Worm (Caenorhabditis elegans) whole organism, mixed stage, embryonic: Measurements from ENCODE around the gene fbxa-1.

Experiments used
- M03D4.4 ChIP-seq: sonication (generic microtip); optimal IDR thresholded peaks from 2 replicates; lab custom pipeline; 2017; ENCODE audit warnings: mild to moderate bottlenecking, missing genetic modification characterization, missing compliant biosample characterization
- bed-3 ChIP-seq: fragments of 200-800 bp; sonication (Bioruptor generic); optimal IDR thresholded peaks from 3 replicates; lab custom pipeline; 2018; ENCODE audit warnings: mild to moderate bottlenecking, missing genetic modification characterization, moderate library complexity, missing compliant biosample characterization
- blmp-1 ChIP-seq: fragments of 150-350 bp; optimal IDR thresholded peaks from 2 replicates; lab custom pipeline; 2014; ENCODE audit warnings: missing biosample characterization, missing genetic modification characterization
- ceh-39 ChIP-seq: fragments of 150-350 bp; optimal IDR thresholded peaks from 2 replicates; lab custom pipeline; 2014; ENCODE audit warnings: missing biosample characterization, missing genetic modification characterization
- ceh-43 ChIP-seq: fragments of 200-800 bp; sonication (Bioruptor generic); optimal IDR thresholded peaks from 2 replicates; lab custom pipeline; 2018; ENCODE audit warnings: mild to moderate bottlenecking, missing genetic modification characterization, moderate library complexity, missing compliant biosample characterization
- ces-1 ChIP-seq: fragments of 150-350 bp; optimal IDR thresholded peaks from 2 replicates; lab custom pipeline; 2014; ENCODE audit warnings: missing biosample characterization, missing genetic modification reagents, missing genetic modification characterization
- cnd-1 ChIP-seq: fragments of 200-800 bp; sonication (Bioruptor generic); optimal IDR thresholded peaks from 2 replicates; lab custom pipeline; 2018; ENCODE audit warnings: mild to moderate bottlenecking, missing genetic modification characterization, missing compliant biosample characterization
- drap-1 ChIP-seq: fragments of 200-800 bp; sonication (Bioruptor generic); optimal IDR thresholded peaks from 3 replicates; lab custom pipeline; 2018; ENCODE audit warnings: mild to moderate bottlenecking, missing genetic modification characterization, missing compliant biosample characterization
- elt-1 ChIP-seq: sonication (generic microtip); optimal IDR thresholded peaks from 2 replicates; lab custom pipeline; 2017; ENCODE audit warnings: missing genetic modification characterization, mild to moderate bottlenecking, missing compliant biosample characterization, antibody characterized with exemption, moderate library complexity, borderline replicate concordance; ENCODE audit not compliant: insufficient read depth
- elt-3 ChIP-seq: fragments of 150-350 bp; optimal IDR thresholded peaks from 2 replicates; lab custom pipeline; 2014; ENCODE audit warnings: missing biosample characterization, missing genetic modification characterization
- flh-1 ChIP-seq: fragments of 200-800 bp; sonication (Bioruptor generic); optimal IDR thresholded peaks from 2 replicates; lab custom pipeline; 2018; ENCODE audit warnings: mild to moderate bottlenecking, missing genetic modification characterization, moderate library complexity, missing compliant biosample characterization
- lin-13 ChIP-seq: fragments of 150-350 bp; optimal IDR thresholded peaks from 2 replicates; lab custom pipeline; 2014; ENCODE audit warnings: missing biosample characterization, missing genetic modification characterization
- lin-32 ChIP-seq: fragments of 200-800 bp; sonication (Bioruptor generic); optimal IDR thresholded peaks from 2 replicates; lab custom pipeline; 2018; ENCODE audit warnings: mild to moderate bottlenecking, missing genetic modification characterization, missing compliant biosample characterization
- lsy-2 ChIP-seq: fragments of 150-350 bp; optimal IDR thresholded peaks from 2 replicates; lab custom pipeline; 2014; ENCODE audit warnings: missing biosample characterization, missing genetic modification characterization
- mep-1 ChIP-seq: fragments of 150-350 bp; optimal IDR thresholded peaks from 2 replicates; lab custom pipeline; 2017; ENCODE audit warnings: missing biosample characterization, missing genetic modification reagents, missing genetic modification characterization, inconsistent platforms
- mls-2 ChIP-seq: sonication (generic microtip); optimal IDR thresholded peaks from 2 replicates; lab custom pipeline; 2016; ENCODE audit warnings: mild to moderate bottlenecking, missing genetic modification characterization, moderate library complexity, missing compliant biosample characterization
- nhr-12 ChIP-seq: fragments of 150-350 bp; optimal IDR thresholded peaks from 2 replicates; lab custom pipeline; 2014; ENCODE audit warnings: missing biosample characterization, missing genetic modification characterization
- nhr-2 ChIP-seq: fragments of 150-350 bp; optimal IDR thresholded peaks from 2 replicates; lab custom pipeline; 2014; ENCODE audit warnings: missing biosample characterization, missing genetic modification characterization
- nhr-237 ChIP-seq: fragments of 150-350 bp; optimal IDR thresholded peaks from 2 replicates; lab custom pipeline; 2014; ENCODE audit warnings: missing biosample characterization, missing genetic modification characterization
- nhr-28 ChIP-seq: fragments of 150-350 bp; optimal IDR thresholded peaks from 2 replicates; lab custom pipeline; 2014; ENCODE audit warnings: missing biosample characterization, missing genetic modification characterization
- nhr-76 ChIP-seq: sonication (generic microtip); optimal IDR thresholded peaks from 2 replicates; lab custom pipeline; 2017; ENCODE audit warnings: missing biosample characterization, missing genetic modification characterization
- pha-4 ChIP-seq: fragments of 150-350 bp; optimal IDR thresholded peaks from 2 replicates; lab custom pipeline; 2018; ENCODE audit warnings: missing biosample characterization, missing genetic modification reagents, missing genetic modification characterization
- sem-2 ChIP-seq: fragments of 200-800 bp; sonication (Bioruptor generic); optimal IDR thresholded peaks from 2 replicates; lab custom pipeline; 2018; ENCODE audit warnings: mild to moderate bottlenecking, missing genetic modification characterization, missing compliant biosample characterization
- snpc-4 ChIP-seq: fragments of 150-350 bp; optimal IDR thresholded peaks from 2 replicates; lab custom pipeline; 2014; ENCODE audit warnings: missing biosample characterization, missing genetic modification characterization
- sptf-1 ChIP-seq: sonication (generic microtip); optimal IDR thresholded peaks from 2 replicates; lab custom pipeline; 2017; ENCODE audit warnings: mild to moderate bottlenecking, missing genetic modification characterization, moderate library complexity, missing compliant biosample characterization
- tbx-8 ChIP-seq: fragments of 200-800 bp; sonication (Bioruptor generic); optimal IDR thresholded peaks from 2 replicates; lab custom pipeline; 2018; ENCODE audit warnings: mild to moderate bottlenecking, missing genetic modification characterization, moderate library complexity, missing compliant biosample characterization
- unc-120 ChIP-seq: sonication (generic microtip); optimal IDR thresholded peaks from 2 replicates; lab custom pipeline; 2017; ENCODE audit warnings: missing genetic modification characterization, missing compliant biosample characterization; ENCODE audit not compliant: poor library complexity, severe bottlenecking
- unc-39 ChIP-seq: fragments of 150-350 bp; optimal IDR thresholded peaks from 2 replicates; lab custom pipeline; 2014; ENCODE audit warnings: missing biosample characterization, missing genetic modification characterization
- unc-62 ChIP-seq: fragments of 150-350 bp; optimal IDR thresholded peaks from 2 replicates; lab custom pipeline; 2014; ENCODE audit warnings: missing biosample characterization, missing genetic modification reagents, missing genetic modification characterization
- zip-8 ChIP-seq: fragments of 150-350 bp; optimal IDR thresholded peaks from 2 replicates; lab custom pipeline; 2014; ENCODE audit warnings: missing biosample characterization, missing genetic modification characterization
- ztf-11 ChIP-seq: fragments of 150-350 bp; optimal IDR thresholded peaks from 2 replicates; lab custom pipeline; 2014; ENCODE audit warnings: missing biosample characterization, missing genetic modification characterization

fbxa-1 gene

DNA sequence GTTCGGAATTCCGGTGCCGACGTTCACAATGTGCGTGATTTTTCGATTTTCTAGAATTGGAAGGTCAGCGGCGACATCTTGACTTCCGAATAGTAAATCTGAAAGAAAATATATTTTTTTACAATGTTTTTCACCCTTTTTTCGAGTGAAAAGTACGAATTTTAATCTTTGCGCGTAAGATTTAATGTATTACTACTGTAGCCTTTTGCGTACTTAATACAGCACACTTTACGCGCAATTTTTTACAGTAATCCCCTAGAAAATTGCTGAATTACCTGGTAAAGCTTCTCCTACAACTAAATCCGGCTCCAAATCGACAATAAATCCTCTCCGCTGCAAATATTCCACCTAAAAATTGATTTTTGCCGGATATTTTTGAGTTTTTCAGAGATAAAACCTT is 22.5 kb upstream of the fbxa-1 start:
- TF ChIP-seq cnd-1 (tag; lab: Kevin White, UChicago) = no peak

DNA sequence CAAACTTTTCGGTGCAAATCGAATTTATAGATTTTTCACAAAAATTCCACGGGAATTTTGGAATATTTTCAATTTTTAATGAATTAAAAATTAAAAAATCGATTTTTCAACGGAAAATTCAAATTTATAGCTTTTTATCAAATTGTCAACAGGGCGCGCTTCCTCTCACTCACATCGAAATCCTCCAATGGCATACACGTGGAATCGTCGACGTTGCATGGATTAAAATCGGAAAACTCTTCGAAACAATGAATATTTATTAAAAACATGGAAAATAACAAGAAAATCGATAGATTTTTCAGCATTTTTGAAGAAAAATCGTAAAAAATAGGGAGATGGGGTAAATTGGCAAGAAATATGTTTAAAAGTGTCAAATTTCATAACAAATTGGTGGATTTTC is 21.4 kb upstream of the fbxa-1 start, which contains the start of gene Y54F10BM.12:
Gene Y54F10BM.12, minus strand, starts transcription at position 344 of the 400 bp plus-strand sequence.
- TF ChIP-seq lin-13 (tag; lab: Kevin White, UChicago) = no peak
- no peak for TF ChIP-seq unc-62 (GFP tag; lab: Kevin White, UChicago)
- TF ChIP-seq M03D4.4 = no peak
- no peak for TF ChIP-seq elt-3 (tag; lab: Kevin White, UChicago)
- TF ChIP-seq cnd-1 (tag; lab: Kevin White, UChicago) = no peak
- no peak for TF ChIP-seq bed-3 (GFP tag; lab: Kevin White, UChicago)
- TF ChIP-seq nhr-28 = no peak
- TF ChIP-seq tbx-8 (GFP tag; lab: Kevin White, UChicago) = no peak
- TF ChIP-seq ceh-43 = no peak
- no peak for TF ChIP-seq elt-1 (tag; lab: Kevin White, UChicago)

DNA sequence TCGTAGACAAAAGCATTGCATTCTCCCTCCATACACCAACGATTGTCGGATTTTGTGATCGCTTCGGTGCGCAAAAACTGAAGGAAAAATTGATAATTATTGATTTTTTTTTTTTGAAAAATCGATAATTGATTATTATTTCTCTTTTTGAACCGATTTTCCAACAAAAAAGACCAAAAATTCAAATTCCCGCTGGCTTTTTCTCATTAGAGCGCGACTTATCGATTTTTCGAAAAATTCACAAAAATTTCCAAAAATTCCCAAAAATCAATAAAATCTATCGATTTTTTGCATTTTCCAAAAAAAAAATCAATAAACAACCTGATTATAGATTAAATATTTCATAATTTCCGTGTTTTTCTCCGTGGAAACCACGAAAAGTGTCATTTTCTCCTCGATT is 20.7 kb upstream of the fbxa-1 start:
- no peak for TF ChIP-seq sptf-1 (tag; lab: Kevin White, UChicago)
- TF ChIP-seq pha-4 = no peak
- no peak for TF ChIP-seq mep-1 (tag; lab: Kevin White, UChicago)
- TF ChIP-seq unc-39 (tag; lab: Kevin White, UChicago) = no peak
- no peak for TF ChIP-seq lin-13 (tag; lab: Kevin White, UChicago)
- TF ChIP-seq elt-3 (tag; lab: Kevin White, UChicago) = no peak
- no peak for TF ChIP-seq sem-2 (GFP tag; lab: Kevin White, UChicago)
- no peak for TF ChIP-seq elt-1 (tag; lab: Kevin White, UChicago)
- TF ChIP-seq zip-8 (tag; lab: Kevin White, UChicago) = no peak
- no peak for TF ChIP-seq nhr-76
- TF ChIP-seq ztf-11 (tag; lab: Kevin White, UChicago) = no peak
- TF ChIP-seq cnd-1 (tag; lab: Kevin White, UChicago) = no peak

DNA sequence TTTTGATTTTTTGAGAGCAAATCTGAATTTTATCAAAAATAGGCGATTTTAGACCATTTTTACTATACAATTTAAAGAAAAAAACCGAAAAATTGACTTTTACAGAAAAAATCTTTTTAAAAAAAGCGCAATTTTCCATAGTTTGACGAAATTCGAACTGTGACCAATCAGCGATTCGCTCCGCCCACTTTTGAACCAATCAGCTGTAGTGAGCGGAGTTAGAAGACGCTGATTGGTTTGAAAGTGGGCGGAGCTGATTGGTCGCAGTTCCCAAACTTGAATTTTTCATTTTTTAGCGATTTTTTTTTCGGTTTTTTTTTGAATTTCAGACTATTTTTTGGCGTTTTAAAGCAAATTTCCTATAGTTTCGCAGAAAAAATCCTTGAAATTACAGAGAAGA is 16.8 kb upstream of the fbxa-1 start:
- TF ChIP-seq mep-1 (tag; lab: Kevin White, UChicago) (no peak), elt-1 (tag; lab: Kevin White, UChicago) (no peak), ces-1 (GFP tag; lab: Kevin White, UChicago) (no peak), mls-2 (tag; lab: Kevin White, UChicago) (no peak), ztf-11 (tag; lab: Kevin White, UChicago) (no peak), blmp-1 (tag; lab: Kevin White, UChicago) (no peak), nhr-12 (tag; lab: Kevin White, UChicago) (no peak), bed-3 (GFP tag; lab: Kevin White, UChicago) (no peak), sem-2 (GFP tag; lab: Kevin White, UChicago) (no peak), ceh-39 (tag; lab: Kevin White, UChicago) (no peak), unc-120 (tag; lab: Kevin White, UChicago) (no peak)

DNA sequence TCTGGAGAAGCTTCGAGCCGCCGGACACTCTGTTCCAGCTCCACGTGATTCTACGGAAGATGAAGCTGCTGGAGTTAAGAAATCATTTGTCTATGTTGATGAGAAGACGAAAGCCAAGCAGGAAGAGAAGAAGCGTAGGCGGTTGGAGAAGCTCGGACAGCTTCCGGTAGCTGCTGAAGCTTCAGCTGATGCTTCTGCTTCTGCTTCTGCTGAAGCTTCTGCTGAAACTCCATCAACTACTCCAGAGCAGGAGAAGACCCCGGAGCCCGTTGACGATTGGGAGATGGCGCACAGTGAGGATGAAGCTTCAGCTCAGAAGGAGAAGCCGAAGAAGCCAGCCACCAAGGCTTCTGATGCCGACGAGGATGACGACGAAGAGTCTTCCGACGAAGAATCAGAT is 8.5 kb upstream of the fbxa-1 start:
- TF ChIP-seq unc-62 (GFP tag; lab: Kevin White, UChicago) = no peak
- no peak for TF ChIP-seq blmp-1 (tag; lab: Kevin White, UChicago)
- no peak for TF ChIP-seq bed-3 (GFP tag; lab: Kevin White, UChicago)
- no peak for TF ChIP-seq pha-4
- TF ChIP-seq nhr-76 = no peak
- TF ChIP-seq lsy-2 (tag; lab: Kevin White, UChicago) = no peak
- TF ChIP-seq M03D4.4 = no peak
- TF ChIP-seq elt-3 (tag; lab: Kevin White, UChicago) = no peak
- TF ChIP-seq mls-2 (tag; lab: Kevin White, UChicago) = no peak
- no peak for TF ChIP-seq drap-1
- TF ChIP-seq nhr-28 = no peak
- TF ChIP-seq tbx-8 (GFP tag; lab: Kevin White, UChicago) = no peak
- TF ChIP-seq flh-1 (GFP tag; lab: Kevin White, UChicago) = no peak
- no peak for TF ChIP-seq lin-32 (GFP tag; lab: Kevin White, UChicago)
- no peak for TF ChIP-seq elt-1 (tag; lab: Kevin White, UChicago)
- no peak for TF ChIP-seq nhr-2 (tag; lab: Kevin White, UChicago)
- no peak for TF ChIP-seq nhr-237 (tag; lab: Kevin White, UChicago)
- no peak for TF ChIP-seq lin-13 (tag; lab: Kevin White, UChicago)
- TF ChIP-seq snpc-4 (tag; lab: Kevin White, UChicago) = no peak
